Fruit fly (Drosophila melanogaster) whole organism, adult: Measurements from ENCODE around the gene SH3PX1.

Source experiments
- CG12768 ChIP-seq: fragments of 200-800 bp; sonication (Bioruptor generic); optimal IDR thresholded peaks from 2 replicates; lab custom pipeline; 2017; ENCODE audit warnings: missing biosample characterization, missing genetic modification characterization, mild to moderate bottlenecking, moderate library complexity, missing genetic modification reagents
- CG14711 ChIP-seq: fragments of 200-800 bp; sonication (Bioruptor generic); optimal IDR thresholded peaks from 2 replicates; lab custom pipeline; 2018; ENCODE audit warnings: missing biosample characterization, mild to moderate bottlenecking, missing genetic modification characterization, moderate library complexity
- CG33017 ChIP-seq: fragments of 200-800 bp; sonication (Bioruptor generic); optimal IDR thresholded peaks from 2 replicates; lab custom pipeline; 2018; ENCODE audit warnings: missing biosample characterization, mild to moderate bottlenecking, missing genetic modification characterization, moderate library complexity
- CG5204 ChIP-seq: fragments of 200-800 bp; sonication (Bioruptor generic); optimal IDR thresholded peaks from 2 replicates; lab custom pipeline; 2016; ENCODE audit warnings: missing biosample characterization, missing genetic modification characterization
- CG7101 ChIP-seq: fragments of 200-800 bp; sonication (Bioruptor generic); optimal IDR thresholded peaks from 2 replicates; lab custom pipeline; 2018; ENCODE audit warnings: missing biosample characterization, mild to moderate bottlenecking, missing genetic modification characterization, moderate library complexity
- Hr96 ChIP-seq: fragments of 200-800 bp; sonication (Bioruptor generic); optimal IDR thresholded peaks from 2 replicates; lab custom pipeline; 2016; ENCODE audit warnings: missing biosample characterization, missing genetic modification characterization
- bab1 ChIP-seq: fragments of 200-800 bp; sonication (Bioruptor generic); optimal IDR thresholded peaks from 3 replicates; lab custom pipeline; 2019; ENCODE audit warnings: missing biosample characterization, mild to moderate bottlenecking, missing genetic modification characterization, moderate library complexity
- cic ChIP-seq: fragments of 200-800 bp; sonication (Bioruptor generic); optimal IDR thresholded peaks from 2 replicates; lab custom pipeline; 2017; ENCODE audit warnings: missing biosample characterization, mild to moderate bottlenecking, missing genetic modification characterization, moderate library complexity
- cnc ChIP-seq, 2 experiments: fragments of >200 bp; optimal IDR thresholded peaks; 2 replicates each; lab custom pipeline; 2017
- ovo ChIP-seq: fragments of 200-800 bp; sonication (Bioruptor generic); optimal IDR thresholded peaks from 2 replicates; lab custom pipeline; 2016; ENCODE audit warnings: missing biosample characterization, missing genetic modification characterization
- tj ChIP-seq: fragments of 200-800 bp; sonication (Bioruptor generic); optimal IDR thresholded peaks from 3 replicates; lab custom pipeline; 2017; ENCODE audit warnings: missing biosample characterization, mild to moderate bottlenecking, missing genetic modification characterization, moderate library complexity
- toe ChIP-seq: fragments of 200-800 bp; sonication (Bioruptor generic); optimal IDR thresholded peaks from 2 replicates; lab custom pipeline; 2016; ENCODE audit warnings: missing biosample characterization, missing genetic modification characterization

DNA sequence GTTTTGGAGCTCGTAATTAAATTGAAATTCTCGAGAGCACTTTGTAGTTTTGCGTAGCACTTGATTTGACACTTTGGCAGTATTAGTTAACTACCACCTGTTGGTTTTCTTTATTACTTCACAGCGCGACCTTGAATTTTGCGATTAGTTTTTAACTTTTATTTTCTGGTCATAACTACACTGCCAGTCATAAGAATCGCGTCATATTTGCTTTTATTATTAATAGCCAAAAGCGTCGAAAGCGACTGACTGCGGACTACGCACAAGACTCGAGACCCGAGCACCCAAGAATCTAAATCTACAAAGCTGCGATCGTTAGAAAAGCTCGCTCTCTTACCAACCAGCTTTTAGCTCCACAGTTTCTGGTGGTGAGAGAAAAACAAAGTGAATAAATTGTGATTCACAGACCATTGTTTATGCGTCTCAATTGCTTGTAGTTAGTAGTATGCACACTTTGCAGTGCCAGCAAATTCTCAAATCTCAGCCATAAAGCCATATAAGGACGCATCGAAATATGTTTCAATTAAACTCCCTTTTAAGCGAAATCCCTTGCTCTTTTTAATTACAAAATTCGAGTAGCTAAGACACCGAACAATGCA is 46.6 kb upstream of the SH3PX1 start, which contains the start of gene CG42268:
- TF ChIP-seq CG7101 (tag; lab: Kevin White, UChicago) (no peak), Hr96 (GFP tag; lab: Kevin White, UChicago) (no peak), bab1 (GFP tag; lab: Kevin White, UChicago) (no peak), CG14711 (tag; lab: Kevin White, UChicago) (no peak), cic (peak; percentile 57), tj (GFP tag; lab: Kevin White, UChicago) (no peak), toe (no peak), CG33017 (tag; lab: Kevin White, UChicago) (peak; percentile 32), cnc (optimal IDR thresholded peaks at IDR 0.05; lab: Kevin White, UChicago) (no peak), CG12768 (GFP tag; lab: Kevin White, UChicago) (peak; percentile 37), CG5204 (GFP tag; lab: Kevin White, UChicago) (no peak), ovo (GFP tag; lab: Kevin White, UChicago) (no peak)
